Worm (Caenorhabditis elegans): Measurements from ENCODE around the gene penr-1.

ce11 chrV:5312453-5312852, 43.2 kb downstream of the penr-1 start, which contains the start of gene C10G8.3:
- TF ChIP-seq unc-55 (GFP tag; optimal IDR thresholded peaks at IDR 0.05) (no peak), fkh-10 (GFP tag; optimal IDR thresholded peaks at IDR 0.05) (no peak), dve-1 (tag; optimal IDR thresholded peaks at IDR 0.05) (no peak), npax-4 (tag; optimal IDR thresholded peaks at IDR 0.05) (no peak), dmd-4 (tag; optimal IDR thresholded peaks at IDR 0.05; ENCODE audit: borderline replicate concordance) (no peak), lim-6 (tag; optimal IDR thresholded peaks at IDR 0.05) (no peak), Y22D7AL.16 (tag; optimal IDR thresholded peaks at IDR 0.05) (no peak), fkh-6 (tag; optimal IDR thresholded peaks at IDR 0.05) (no peak), hlh-15 (tag; optimal IDR thresholded peaks at IDR 0.05) (no peak)

All from whole organism, late embryonic.